Worm (Caenorhabditis elegans) whole organism, mixed stage, embryonic: ENCODE results near the gene pak-1.

Source experiments
- M03D4.4 ChIP-seq: sonication (generic microtip); optimal IDR thresholded peaks from 2 replicates; lab custom pipeline; 2017; ENCODE audit warnings: mild to moderate bottlenecking, missing genetic modification characterization, missing compliant biosample characterization
- bed-3 ChIP-seq: fragments of 200-800 bp; sonication (Bioruptor generic); optimal IDR thresholded peaks from 3 replicates; lab custom pipeline; 2018; ENCODE audit warnings: mild to moderate bottlenecking, missing genetic modification characterization, moderate library complexity, missing compliant biosample characterization
- blmp-1 ChIP-seq: fragments of 150-350 bp; optimal IDR thresholded peaks from 2 replicates; lab custom pipeline; 2014; ENCODE audit warnings: missing biosample characterization, missing genetic modification characterization
- ceh-39 ChIP-seq: fragments of 150-350 bp; optimal IDR thresholded peaks from 2 replicates; lab custom pipeline; 2014; ENCODE audit warnings: missing biosample characterization, missing genetic modification characterization
- ceh-43 ChIP-seq: fragments of 200-800 bp; sonication (Bioruptor generic); optimal IDR thresholded peaks from 2 replicates; lab custom pipeline; 2018; ENCODE audit warnings: mild to moderate bottlenecking, missing genetic modification characterization, moderate library complexity, missing compliant biosample characterization
- ceh-83 ChIP-seq: fragments of 200-800 bp; sonication (Bioruptor generic); optimal IDR thresholded peaks from 2 replicates; lab custom pipeline; 2018; ENCODE audit warnings: mild to moderate bottlenecking, missing genetic modification characterization, missing compliant biosample characterization
- ces-1 ChIP-seq: fragments of 150-350 bp; optimal IDR thresholded peaks from 2 replicates; lab custom pipeline; 2014; ENCODE audit warnings: missing biosample characterization, missing genetic modification reagents, missing genetic modification characterization
- cnd-1 ChIP-seq: fragments of 200-800 bp; sonication (Bioruptor generic); optimal IDR thresholded peaks from 2 replicates; lab custom pipeline; 2018; ENCODE audit warnings: mild to moderate bottlenecking, missing genetic modification characterization, missing compliant biosample characterization
- drap-1 ChIP-seq: fragments of 200-800 bp; sonication (Bioruptor generic); optimal IDR thresholded peaks from 3 replicates; lab custom pipeline; 2018; ENCODE audit warnings: mild to moderate bottlenecking, missing genetic modification characterization, missing compliant biosample characterization
- elt-1 ChIP-seq: sonication (generic microtip); optimal IDR thresholded peaks from 2 replicates; lab custom pipeline; 2017; ENCODE audit warnings: missing genetic modification characterization, mild to moderate bottlenecking, missing compliant biosample characterization, antibody characterized with exemption, moderate library complexity, borderline replicate concordance; ENCODE audit not compliant: insufficient read depth
- elt-3 ChIP-seq: fragments of 150-350 bp; optimal IDR thresholded peaks from 2 replicates; lab custom pipeline; 2014; ENCODE audit warnings: missing biosample characterization, missing genetic modification characterization
- flh-1 ChIP-seq: fragments of 200-800 bp; sonication (Bioruptor generic); optimal IDR thresholded peaks from 2 replicates; lab custom pipeline; 2018; ENCODE audit warnings: mild to moderate bottlenecking, missing genetic modification characterization, moderate library complexity, missing compliant biosample characterization
- ham-2 ChIP-seq: fragments of 200-800 bp; sonication (Bioruptor generic); optimal IDR thresholded peaks from 2 replicates; lab custom pipeline; 2018; ENCODE audit warnings: mild to moderate bottlenecking, missing genetic modification characterization, missing compliant biosample characterization
- hlh-1 ChIP-seq: fragments of 150-350 bp; optimal IDR thresholded peaks from 2 replicates; lab custom pipeline; 2014; ENCODE audit warnings: missing biosample characterization, missing genetic modification reagents, missing genetic modification characterization
- lin-13 ChIP-seq: fragments of 150-350 bp; optimal IDR thresholded peaks from 2 replicates; lab custom pipeline; 2014; ENCODE audit warnings: missing biosample characterization, missing genetic modification characterization
- lin-32 ChIP-seq: fragments of 200-800 bp; sonication (Bioruptor generic); optimal IDR thresholded peaks from 2 replicates; lab custom pipeline; 2018; ENCODE audit warnings: mild to moderate bottlenecking, missing genetic modification characterization, missing compliant biosample characterization
- lsy-2 ChIP-seq: fragments of 150-350 bp; optimal IDR thresholded peaks from 2 replicates; lab custom pipeline; 2014; ENCODE audit warnings: missing biosample characterization, missing genetic modification characterization
- mab-5 ChIP-seq: fragments of 150-350 bp; optimal IDR thresholded peaks from 2 replicates; lab custom pipeline; 2014; ENCODE audit warnings: missing biosample characterization, missing genetic modification characterization
- mep-1 ChIP-seq: fragments of 150-350 bp; optimal IDR thresholded peaks from 2 replicates; lab custom pipeline; 2017; ENCODE audit warnings: missing biosample characterization, missing genetic modification reagents, missing genetic modification characterization, inconsistent platforms
- mls-2 ChIP-seq: sonication (generic microtip); optimal IDR thresholded peaks from 2 replicates; lab custom pipeline; 2016; ENCODE audit warnings: mild to moderate bottlenecking, missing genetic modification characterization, moderate library complexity, missing compliant biosample characterization
- nhr-12 ChIP-seq: fragments of 150-350 bp; optimal IDR thresholded peaks from 2 replicates; lab custom pipeline; 2014; ENCODE audit warnings: missing biosample characterization, missing genetic modification characterization
- nhr-2 ChIP-seq: fragments of 150-350 bp; optimal IDR thresholded peaks from 2 replicates; lab custom pipeline; 2014; ENCODE audit warnings: missing biosample characterization, missing genetic modification characterization
- nhr-237 ChIP-seq: fragments of 150-350 bp; optimal IDR thresholded peaks from 2 replicates; lab custom pipeline; 2014; ENCODE audit warnings: missing biosample characterization, missing genetic modification characterization
- nhr-28 ChIP-seq: fragments of 150-350 bp; optimal IDR thresholded peaks from 2 replicates; lab custom pipeline; 2014; ENCODE audit warnings: missing biosample characterization, missing genetic modification characterization
- nhr-76 ChIP-seq: sonication (generic microtip); optimal IDR thresholded peaks from 2 replicates; lab custom pipeline; 2017; ENCODE audit warnings: missing biosample characterization, missing genetic modification characterization
- pha-4 ChIP-seq: fragments of 150-350 bp; optimal IDR thresholded peaks from 2 replicates; lab custom pipeline; 2018; ENCODE audit warnings: missing biosample characterization, missing genetic modification reagents, missing genetic modification characterization
- sem-2 ChIP-seq: fragments of 200-800 bp; sonication (Bioruptor generic); optimal IDR thresholded peaks from 2 replicates; lab custom pipeline; 2018; ENCODE audit warnings: mild to moderate bottlenecking, missing genetic modification characterization, missing compliant biosample characterization
- snpc-4 ChIP-seq: fragments of 150-350 bp; optimal IDR thresholded peaks from 2 replicates; lab custom pipeline; 2014; ENCODE audit warnings: missing biosample characterization, missing genetic modification characterization
- sptf-1 ChIP-seq: sonication (generic microtip); optimal IDR thresholded peaks from 2 replicates; lab custom pipeline; 2017; ENCODE audit warnings: mild to moderate bottlenecking, missing genetic modification characterization, moderate library complexity, missing compliant biosample characterization
- tbx-8 ChIP-seq: fragments of 200-800 bp; sonication (Bioruptor generic); optimal IDR thresholded peaks from 2 replicates; lab custom pipeline; 2018; ENCODE audit warnings: mild to moderate bottlenecking, missing genetic modification characterization, moderate library complexity, missing compliant biosample characterization
- unc-120 ChIP-seq: sonication (generic microtip); optimal IDR thresholded peaks from 2 replicates; lab custom pipeline; 2017; ENCODE audit warnings: missing genetic modification characterization, missing compliant biosample characterization; ENCODE audit not compliant: poor library complexity, severe bottlenecking
- unc-39 ChIP-seq: fragments of 150-350 bp; optimal IDR thresholded peaks from 2 replicates; lab custom pipeline; 2014; ENCODE audit warnings: missing biosample characterization, missing genetic modification characterization
- unc-62 ChIP-seq: fragments of 150-350 bp; optimal IDR thresholded peaks from 2 replicates; lab custom pipeline; 2014; ENCODE audit warnings: missing biosample characterization, missing genetic modification reagents, missing genetic modification characterization
- zip-8 ChIP-seq: fragments of 150-350 bp; optimal IDR thresholded peaks from 2 replicates; lab custom pipeline; 2014; ENCODE audit warnings: missing biosample characterization, missing genetic modification characterization
- ztf-11 ChIP-seq: fragments of 150-350 bp; optimal IDR thresholded peaks from 2 replicates; lab custom pipeline; 2014; ENCODE audit warnings: missing biosample characterization, missing genetic modification characterization

The pak-1 gene

ce11 chrX:6092533-6092932, 44.1 kb upstream of the pak-1 start:
- TF ChIP-seq hlh-1 (tag; lab: Kevin White, UChicago) (no peak), mls-2 (tag; lab: Kevin White, UChicago) (no peak), unc-120 (no peak), flh-1 (GFP tag; lab: Kevin White, UChicago) (no peak), mab-5 (tag; lab: Kevin White, UChicago) (no peak), nhr-76 (tag; lab: Kevin White, UChicago) (no peak), nhr-2 (peak; percentile 31), ceh-39 (tag; lab: Kevin White, UChicago) (no peak), elt-3 (no peak), ham-2 (GFP tag; lab: Kevin White, UChicago) (peak; percentile 77), elt-1 (tag; lab: Kevin White, UChicago) (peak; percentile 98), lin-13 (no peak), zip-8 (tag; lab: Kevin White, UChicago) (no peak), ces-1 (GFP tag; lab: Kevin White, UChicago) (no peak), pha-4 (tag; lab: Kevin White, UChicago) (no peak), nhr-12 (tag; lab: Kevin White, UChicago) (no peak), unc-39 (tag; lab: Kevin White, UChicago) (no peak)

- TF ChIP-seq lin-32 (GFP tag; lab: Kevin White, UChicago), result no peak
- peak; percentile 53 for TF ChIP-seq hlh-1 (tag; lab: Kevin White, UChicago)
- TF ChIP-seq tbx-8 (GFP tag; lab: Kevin White, UChicago), result peak; percentile 46
- no peak for TF ChIP-seq sem-2 (GFP tag; lab: Kevin White, UChicago)
- TF ChIP-seq blmp-1 (tag; lab: Kevin White, UChicago), result no peak
- TF ChIP-seq ces-1 (GFP tag; lab: Kevin White, UChicago), result peak; percentile 60
- TF ChIP-seq unc-62 (GFP tag; lab: Kevin White, UChicago), result peak; percentile 88
- peak; percentile 96 for TF ChIP-seq ztf-11 (tag; lab: Kevin White, UChicago)
- TF ChIP-seq nhr-2, result peak; percentile 70
- no peak for TF ChIP-seq snpc-4 (tag; lab: Kevin White, UChicago)
- peak; percentile 98 for TF ChIP-seq lin-13
- TF ChIP-seq lsy-2 (tag; lab: Kevin White, UChicago), result peak; percentile 92
- peak; percentile 70 for TF ChIP-seq mls-2 (tag; lab: Kevin White, UChicago)
- peak; percentile 84 for TF ChIP-seq nhr-12 (tag; lab: Kevin White, UChicago)
- no peak for TF ChIP-seq elt-3
- peak; percentile 21 for TF ChIP-seq bed-3 (GFP tag; lab: Kevin White, UChicago)
- TF ChIP-seq pha-4 (tag; lab: Kevin White, UChicago), result peak; percentile 99
- TF ChIP-seq elt-1 (tag; lab: Kevin White, UChicago), result peak; percentile 9
- TF ChIP-seq flh-1 (GFP tag; lab: Kevin White, UChicago), result no peak
- TF ChIP-seq M03D4.4, result peak; percentile 71
- TF ChIP-seq mep-1, result peak; percentile 93
- peak; percentile 78 for TF ChIP-seq ham-2 (GFP tag; lab: Kevin White, UChicago)
- no peak for TF ChIP-seq nhr-76 (tag; lab: Kevin White, UChicago)
- TF ChIP-seq mab-5 (tag; lab: Kevin White, UChicago), result no peak
- peak; percentile 85 for TF ChIP-seq drap-1 (GFP tag; lab: Kevin White, UChicago)
- peak; percentile 89 for TF ChIP-seq sptf-1
- TF ChIP-seq zip-8 (tag; lab: Kevin White, UChicago), result peak; percentile 41
- no peak for TF ChIP-seq nhr-28
- peak; percentile 95 for TF ChIP-seq unc-39 (tag; lab: Kevin White, UChicago)
- TF ChIP-seq ceh-39 (tag; lab: Kevin White, UChicago), result peak; percentile 92
- peak; percentile 57 for TF ChIP-seq ceh-83 (GFP tag; lab: Kevin White, UChicago)
- TF ChIP-seq ceh-43 (GFP tag; lab: Kevin White, UChicago), result no peak
- peak; percentile 79 for TF ChIP-seq cnd-1
- peak; percentile 77 for TF ChIP-seq unc-120
- peak; percentile 42 for TF ChIP-seq nhr-237 (tag; lab: Kevin White, UChicago)
- TF ChIP-seq, all 35 proteins: peak for 25
These were observed 43.6 kb upstream of the pak-1 start, which contains the start of gene hsp-3 for ce11 chrX:6091967-6092366. Gene hsp-3 (minus strand): TSS chrX:6092124.

- TF ChIP-seq lin-32 (GFP tag; lab: Kevin White, UChicago) (no peak), unc-39 (tag; lab: Kevin White, UChicago) (no peak), ceh-83 (GFP tag; lab: Kevin White, UChicago) (no peak), ham-2 (GFP tag; lab: Kevin White, UChicago) (no peak), ceh-43 (GFP tag; lab: Kevin White, UChicago) (no peak), hlh-1 (tag; lab: Kevin White, UChicago) (no peak), bed-3 (GFP tag; lab: Kevin White, UChicago) (no peak), mep-1 (no peak), elt-1 (tag; lab: Kevin White, UChicago) (no peak), ceh-39 (tag; lab: Kevin White, UChicago) (no peak), nhr-76 (tag; lab: Kevin White, UChicago) (no peak), nhr-12 (tag; lab: Kevin White, UChicago) (no peak), nhr-2 (no peak), ces-1 (GFP tag; lab: Kevin White, UChicago) (no peak), sem-2 (GFP tag; lab: Kevin White, UChicago) (no peak), blmp-1 (tag; lab: Kevin White, UChicago) (no peak), M03D4.4 (no peak), pha-4 (tag; lab: Kevin White, UChicago) (no peak), unc-62 (GFP tag; lab: Kevin White, UChicago) (no peak)
These were observed 42.4 kb upstream of the pak-1 start for ce11 chrX:6090779-6091178.
